Fruit fly (Drosophila melanogaster) whole organism, embryonic: ENCODE results near the gene CG9393.

ENCODE experiments used
- BEAF-32 ChIP-seq: fragments of 200-800 bp; sonication (Bioruptor generic); optimal IDR thresholded peaks from 3 replicates; lab custom pipeline; 2017; ENCODE audit warnings: missing biosample characterization, missing genetic modification characterization, mild to moderate bottlenecking, moderate library complexity, missing genetic modification reagents
- CG11695 ChIP-seq: fragments of 200-800 bp; sonication (Bioruptor generic); IDR thresholded peaks from 3 replicates; pipeline ENCODE4 v1.3.6; 2022; ENCODE audit warnings: missing biosample characterization, missing genetic modification characterization
- CG12155 ChIP-seq: fragments of 200-800 bp; sonication (Bioruptor generic); optimal IDR thresholded peaks from 3 replicates; lab custom pipeline; 2016; ENCODE audit warnings: missing biosample characterization, missing genetic modification characterization
- CG12236 ChIP-seq: fragments of 200-800 bp; sonication (Bioruptor generic); optimal IDR thresholded peaks from 2 replicates; lab custom pipeline; 2016; ENCODE audit warnings: missing biosample characterization, missing genetic modification characterization
- CG13123 ChIP-seq: fragments of 200-800 bp; sonication (Bioruptor generic); optimal IDR thresholded peaks from 2 replicates; lab custom pipeline; 2016; ENCODE audit warnings: missing biosample characterization, missing genetic modification characterization
- CG13296 ChIP-seq: fragments of 200-800 bp; sonication (Bioruptor generic); optimal IDR thresholded peaks from 3 replicates; lab custom pipeline; 2018; ENCODE audit warnings: missing biosample characterization, mild to moderate bottlenecking, missing genetic modification characterization
- CG15073 ChIP-seq: fragments of 200-800 bp; sonication (Bioruptor generic); optimal IDR thresholded peaks from 2 replicates; lab custom pipeline; 2016; ENCODE audit warnings: missing biosample characterization, missing genetic modification characterization
- CG16813 ChIP-seq: fragments of 200-800 bp; sonication (Bioruptor generic); IDR thresholded peaks from 3 replicates; pipeline ENCODE4 v1.3.6; 2022; ENCODE audit warnings: missing biosample characterization, missing genetic modification characterization; ENCODE audit not compliant: partially characterized antibody
- CG17802 ChIP-seq: fragments of 200-800 bp; sonication (Bioruptor generic); optimal IDR thresholded peaks from 2 replicates; lab custom pipeline; 2018; ENCODE audit warnings: missing biosample characterization, mild to moderate bottlenecking, missing genetic modification characterization, moderate library complexity
- CG17829 ChIP-seq: fragments of 200-800 bp; optimal IDR thresholded peaks from 2 replicates; lab custom pipeline; 2019; ENCODE audit warnings: missing biosample characterization, mild to moderate bottlenecking, missing genetic modification characterization, moderate library complexity
- CG2129 ChIP-seq: fragments of 200-800 bp; sonication (Bioruptor generic); IDR thresholded peaks from 2 replicates; pipeline ENCODE4 v1.3.6; 2022; ENCODE audit warnings: missing biosample characterization, missing genetic modification characterization; ENCODE audit not compliant: partially characterized antibody
- CG2199 ChIP-seq: fragments of 200-800 bp; sonication (Bioruptor generic); IDR thresholded peaks from 3 replicates; pipeline ENCODE4 v1.3.6; 2022; ENCODE audit warnings: missing biosample characterization, missing genetic modification characterization
- CG4360 ChIP-seq: fragments of 200-800 bp; sonication (Bioruptor generic); IDR thresholded peaks from 2 replicates; pipeline ENCODE4 v1.3.6; 2022; ENCODE audit warnings: missing biosample characterization, missing genetic modification characterization
- CG6654 ChIP-seq: fragments of 200-800 bp; sonication (Bioruptor generic); optimal IDR thresholded peaks from 2 replicates; lab custom pipeline; 2017; ENCODE audit warnings: missing biosample characterization, mild to moderate bottlenecking, missing genetic modification characterization
- CG8281 ChIP-seq: fragments of 200-800 bp; sonication (Bioruptor generic); optimal IDR thresholded peaks from 2 replicates; lab custom pipeline; 2018; ENCODE audit warnings: missing biosample characterization, mild to moderate bottlenecking, missing genetic modification characterization, moderate library complexity
- CG8290 ChIP-seq, 3 experiments: fragments of 200-800 bp; sonication (Bioruptor generic); optimal IDR thresholded peaks; 2 replicates each; lab custom pipeline; 2016 to 2019; ENCODE audit warnings: missing biosample characterization in 3 of 3, missing genetic modification characterization in 3 of 3, mild to moderate bottlenecking in 2 of 3, moderate library complexity in 1 of 3
- CG8478 ChIP-seq: fragments of >200 bp; optimal IDR thresholded peaks from 2 replicates; lab custom pipeline; 2018
- Dad ChIP-seq: fragments of 200-800 bp; sonication (Bioruptor generic); optimal IDR thresholded peaks from 3 replicates; lab custom pipeline; 2016; ENCODE audit warnings: missing biosample characterization, missing genetic modification characterization
- Dbx ChIP-seq: fragments of 200-800 bp; sonication (Bioruptor generic); IDR thresholded peaks from 3 replicates; pipeline ENCODE4 v1.3.6; 2022; ENCODE audit warnings: missing biosample characterization, missing genetic modification characterization
- Gsc ChIP-seq: fragments of 200-800 bp; sonication (Bioruptor generic); IDR thresholded peaks from 2 replicates; pipeline ENCODE4 v1.3.6; 2022; ENCODE audit warnings: missing biosample characterization, missing genetic modification characterization
- Hmx ChIP-seq: fragments of 200-800 bp; sonication (Bioruptor generic); optimal IDR thresholded peaks from 2 replicates; lab custom pipeline; 2016; ENCODE audit warnings: missing biosample characterization, missing genetic modification characterization
- Hr51 ChIP-seq, 2 experiments: fragments of 200-800 bp; sonication (Bioruptor generic); optimal IDR thresholded peaks; 2 replicates in 1 of 2; 3 replicates in 1 of 2; lab custom pipeline; 2016 to 2018; ENCODE audit warnings: missing biosample characterization in 2 of 2, missing genetic modification characterization in 2 of 2, mild to moderate bottlenecking in 1 of 2, moderate library complexity in 1 of 2
- Kr ChIP-seq: fragments of 200-800 bp; sonication (Bioruptor generic); optimal IDR thresholded peaks from 2 replicates; lab custom pipeline; 2017; ENCODE audit warnings: missing biosample characterization, mild to moderate bottlenecking, missing genetic modification characterization
- Meics ChIP-seq: fragments of 200-800 bp; sonication (Bioruptor generic); optimal IDR thresholded peaks from 2 replicates; lab custom pipeline; 2017; ENCODE audit warnings: missing biosample characterization, mild to moderate bottlenecking, missing genetic modification characterization
- Mes4 ChIP-seq: fragments of 200-800 bp; sonication (Bioruptor generic); optimal IDR thresholded peaks from 2 replicates; lab custom pipeline; 2016; ENCODE audit warnings: missing biosample characterization, missing genetic modification characterization
- Nf-YC ChIP-seq: fragments of 200-800 bp; optimal IDR thresholded peaks from 3 replicates; lab custom pipeline; 2019; ENCODE audit warnings: missing biosample characterization, mild to moderate bottlenecking, missing genetic modification characterization, moderate library complexity
- Rx ChIP-seq: fragments of 200-800 bp; sonication (Bioruptor generic); IDR thresholded peaks from 2 replicates; pipeline ENCODE4 v1.3.6; 2022; ENCODE audit warnings: missing biosample characterization, missing genetic modification characterization
- TFAM ChIP-seq: fragments of 200-800 bp; sonication (Bioruptor generic); optimal IDR thresholded peaks from 2 replicates; lab custom pipeline; 2017; ENCODE audit warnings: missing biosample characterization, missing genetic modification characterization, inconsistent platforms
- abd-A ChIP-seq: fragments of 200-800 bp; sonication (Bioruptor generic); optimal IDR thresholded peaks from 3 replicates; lab custom pipeline; 2019; ENCODE audit warnings: missing biosample characterization, mild to moderate bottlenecking, missing genetic modification characterization, moderate library complexity
- az2 ChIP-seq: fragments of 200-800 bp; sonication (Bioruptor generic); optimal IDR thresholded peaks from 3 replicates; lab custom pipeline; 2016; ENCODE audit warnings: missing biosample characterization, missing genetic modification characterization
- bsh ChIP-seq, 2 experiments: fragments of 200-800 bp; sonication (Bioruptor generic); optimal IDR thresholded peaks; 2 replicates each; lab custom pipeline; 2017 to 2018; ENCODE audit warnings: mild to moderate bottlenecking in 2 of 2, missing biosample characterization in 2 of 2, missing genetic modification characterization in 2 of 2, moderate library complexity in 1 of 2
- chn ChIP-seq: fragments of 200-800 bp; sonication (Bioruptor generic); optimal IDR thresholded peaks from 2 replicates; lab custom pipeline; 2016; ENCODE audit warnings: missing biosample characterization, missing genetic modification characterization
- fd64A ChIP-seq: fragments of 200-800 bp; sonication (Bioruptor generic); optimal IDR thresholded peaks from 3 replicates; lab custom pipeline; 2018; ENCODE audit warnings: missing biosample characterization, mild to moderate bottlenecking, missing genetic modification characterization
- lola ChIP-seq, 3 experiments: fragments of >200 bp in 2 of 3; fragments of 200-800 bp in 1 of 3; sonication (Bioruptor generic) in 1 of 3; optimal IDR thresholded peaks; 2 replicates each; lab custom pipeline; 2017 to 2019; ENCODE audit warnings: missing biosample characterization in 3 of 3, missing genetic modification characterization in 3 of 3, mild to moderate bottlenecking in 1 of 3, moderate library complexity in 1 of 3
- mld ChIP-seq: fragments of 200-800 bp; sonication (Bioruptor generic); IDR thresholded peaks from 3 replicates; pipeline ENCODE4 v1.3.6; 2022; ENCODE audit warnings: missing biosample characterization, missing genetic modification characterization; ENCODE audit not compliant: partially characterized antibody
- p53 ChIP-seq: fragments of 200-800 bp; sonication (Bioruptor generic); optimal IDR thresholded peaks from 2 replicates; lab custom pipeline; 2016; ENCODE audit warnings: missing biosample characterization, missing genetic modification characterization
- pan ChIP-seq, 4 experiments: fragments of >200 bp in 3 of 4; fragments of 200-800 bp in 1 of 4; sonication (Bioruptor generic) in 1 of 4; optimal IDR thresholded peaks in 3 of 4; IDR thresholded peaks in 1 of 4; 2 replicates each; pipeline versions ENCODE4 v1.3.6 to Lab custom; 2017 to 2022; ENCODE audit warnings: missing biosample characterization in 2 of 4, missing genetic modification characterization in 2 of 4, mixed read lengths in 1 of 4
- phol ChIP-seq: fragments of 200-800 bp; sonication (Bioruptor generic); optimal IDR thresholded peaks from 3 replicates; lab custom pipeline; 2018; ENCODE audit warnings: missing biosample characterization, mild to moderate bottlenecking, missing genetic modification characterization, moderate library complexity
- psq ChIP-seq: fragments of 200-800 bp; sonication (Bioruptor generic); optimal IDR thresholded peaks from 2 replicates; lab custom pipeline; 2017; ENCODE audit warnings: missing biosample characterization, missing genetic modification characterization
- scrt ChIP-seq: fragments of 200-800 bp; sonication (Bioruptor generic); optimal IDR thresholded peaks from 2 replicates; lab custom pipeline; 2018; ENCODE audit warnings: missing biosample characterization, mild to moderate bottlenecking, missing genetic modification characterization, moderate library complexity
- sna ChIP-seq: fragments of 200-800 bp; sonication (Bioruptor generic); IDR thresholded peaks from 2 replicates; pipeline ENCODE4 v1.3.6; 2022; ENCODE audit warnings: missing biosample characterization, missing genetic modification characterization; ENCODE audit not compliant: partially characterized antibody
- ssp ChIP-seq: fragments of 200-800 bp; sonication (Bioruptor generic); IDR thresholded peaks from 2 replicates; pipeline ENCODE4 v1.3.6; 2022; ENCODE audit warnings: missing biosample characterization, missing genetic modification characterization
- sug ChIP-seq: fragments of 200-800 bp; optimal IDR thresholded peaks from 2 replicates; lab custom pipeline; 2019; ENCODE audit warnings: missing biosample characterization, mild to moderate bottlenecking, missing genetic modification characterization, moderate library complexity
- tin ChIP-seq: fragments of 200-800 bp; sonication (Bioruptor generic); optimal IDR thresholded peaks from 3 replicates; lab custom pipeline; 2016; ENCODE audit warnings: missing biosample characterization, missing genetic modification characterization
- tio ChIP-seq: fragments of 200-800 bp; sonication (Bioruptor generic); optimal IDR thresholded peaks from 2 replicates; lab custom pipeline; 2017; ENCODE audit warnings: missing biosample characterization, missing genetic modification characterization, inconsistent platforms
- tll ChIP-seq, 2 experiments: fragments of 200-800 bp in 1 of 2; fragments of >200 bp in 1 of 2; sonication (Bioruptor generic) in 1 of 2; optimal IDR thresholded peaks; 2 replicates each; lab custom pipeline; 2017 to 2019; ENCODE audit warnings: missing biosample characterization in 2 of 2, missing genetic modification characterization in 2 of 2, mild to moderate bottlenecking in 1 of 2, moderate library complexity in 1 of 2
- unc-4 ChIP-seq: fragments of 200-800 bp; sonication (Bioruptor generic); IDR thresholded peaks from 2 replicates; pipeline ENCODE4 v1.3.6; 2022; ENCODE audit warnings: missing biosample characterization, missing genetic modification characterization; ENCODE audit not compliant: partially characterized antibody
- zen ChIP-seq: fragments of 200-800 bp; sonication (Bioruptor generic); optimal IDR thresholded peaks from 3 replicates; lab custom pipeline; 2018; ENCODE audit warnings: missing biosample characterization, mild to moderate bottlenecking, missing genetic modification characterization, moderate library complexity

Gene CG9393

dm6 chr3R:9550265-9551012 lies 13.0 kb downstream of the CG9393 start (continued):
- TF ChIP-seq psq (GFP tag; lab: Kevin White, UChicago) (no peak), Meics (GFP tag; lab: Kevin White, UChicago) (no peak), chn (GFP tag; lab: Kevin White, UChicago) (no peak), Gsc (GFP tag; lab: Robert Waterston, UW) (no peak), pan (optimal IDR thresholded peaks at IDR 0.05; lab: Kevin White, UChicago) (no peak), pan (GFP tag; optimal IDR thresholded peaks at IDR 0.05 in 1 of 2, IDR thresholded peaks at IDR 0.05 in 1 of 2) (no peak), ssp (GFP tag; lab: Robert Waterston, UW) (no peak), scrt (GFP tag; lab: Kevin White, UChicago) (no peak), Kr (GFP tag; lab: Kevin White, UChicago) (no peak), Nf-YC (tag; lab: Kevin White, UChicago) (no peak), fd64A (no peak), CG12236 (GFP tag; lab: Kevin White, UChicago) (no peak), unc-4 (GFP tag; lab: Robert Waterston, UW) (no peak), CG8478 (lab: Kevin White, UChicago) (no peak), lola (GFP tag; optimal IDR thresholded peaks at IDR 0.05; lab: Kevin White, UChicago) (no peak), tin (GFP tag; lab: Kevin White, UChicago) (no peak), CG8290 (GFP tag; optimal IDR thresholded peaks at IDR 0.05; lab: Kevin White, UChicago) (no peak), CG8290 (tag; optimal IDR thresholded peaks at IDR 0.05; lab: Kevin White, UChicago) (peak in 1 of 2 experiments; percentile 12), TFAM (GFP tag; lab: Kevin White, UChicago) (no peak), CG13123 (GFP tag; lab: Kevin White, UChicago) (no peak), abd-A (no peak), mld (GFP tag; lab: Robert Waterston, UW) (no peak), BEAF-32 (GFP tag; lab: Kevin White, UChicago) (no peak), CG13296 (GFP tag; lab: Kevin White, UChicago) (no peak), Hmx (GFP tag; lab: Kevin White, UChicago) (no peak), CG4360 (GFP tag; lab: Robert Waterston, UW) (no peak), az2 (GFP tag; lab: Kevin White, UChicago) (no peak), CG17802 (tag; lab: Kevin White, UChicago) (no peak), Rx (GFP tag; lab: Robert Waterston, UW) (no peak), CG16813 (GFP tag; lab: Robert Waterston, UW) (no peak), tll (GFP tag; optimal IDR thresholded peaks at IDR 0.05; lab: Kevin White, UChicago) (no peak), CG12155 (GFP tag; lab: Kevin White, UChicago) (no peak), CG8281 (tag; lab: Kevin White, UChicago) (no peak), CG11695 (GFP tag; lab: Robert Waterston, UW) (no peak), tio (GFP tag; lab: Kevin White, UChicago) (no peak), sna (GFP tag; lab: Robert Waterston, UW) (no peak), zen (tag; lab: Kevin White, UChicago) (no peak), phol (tag; lab: Kevin White, UChicago) (no peak), Dad (GFP tag; lab: Kevin White, UChicago) (no peak), CG15073 (GFP tag; lab: Kevin White, UChicago) (no peak), CG6654 (GFP tag; lab: Kevin White, UChicago) (no peak), Hr51 (GFP tag; optimal IDR thresholded peaks at IDR 0.05; lab: Kevin White, UChicago) (no peak), CG17829 (tag; lab: Kevin White, UChicago) (no peak), sug (tag; lab: Kevin White, UChicago) (no peak), bsh (GFP tag; optimal IDR thresholded peaks at IDR 0.05; lab: Kevin White, UChicago) (peak in 1 of 2 experiments; percentile 16), CG2129 (GFP tag; lab: Robert Waterston, UW) (no peak), Dbx (GFP tag; lab: Robert Waterston, UW) (no peak), CG2199 (GFP tag; lab: Robert Waterston, UW) (no peak), Mes4 (no peak), p53 (GFP tag; lab: Kevin White, UChicago) (no peak)
